Fruit fly (Drosophila melanogaster) whole organism, embryonic: ENCODE results near the gene PIG-Wb.

ENCODE experiments used
- Adf1 ChIP-seq: fragments of 200-800 bp; sonication (Bioruptor generic); IDR thresholded peaks from 2 replicates; pipeline ENCODE4 v1.3.6; 2022; ENCODE audit warnings: missing biosample characterization, missing genetic modification characterization
- Awh ChIP-seq: fragments of 200-800 bp; sonication (Bioruptor generic); IDR thresholded peaks from 2 replicates; pipeline ENCODE4, ENCODE4 v1.3.6; 2022; ENCODE audit warnings: missing biosample characterization, missing genetic modification characterization
- BtbVII ChIP-seq: fragments of 200-800 bp; sonication (Bioruptor generic); optimal IDR thresholded peaks from 3 replicates; lab custom pipeline; 2017; ENCODE audit warnings: missing biosample characterization, mild to moderate bottlenecking, missing genetic modification characterization
- CG11695 ChIP-seq: fragments of 200-800 bp; sonication (Bioruptor generic); IDR thresholded peaks from 3 replicates; pipeline ENCODE4 v1.3.6; 2022; ENCODE audit warnings: missing biosample characterization, missing genetic modification characterization
- CG12071 ChIP-seq: fragments of 200-800 bp; sonication (Bioruptor generic); optimal IDR thresholded peaks from 3 replicates; lab custom pipeline; 2018; ENCODE audit warnings: missing biosample characterization, mild to moderate bottlenecking, missing genetic modification characterization
- CG12299 ChIP-seq: fragments of 200-800 bp; sonication (Bioruptor generic); optimal IDR thresholded peaks from 2 replicates; lab custom pipeline; 2018; ENCODE audit warnings: missing biosample characterization, mild to moderate bottlenecking, missing genetic modification characterization
- CG13424 ChIP-seq: fragments of 200-800 bp; sonication (Bioruptor generic); optimal IDR thresholded peaks from 2 replicates; lab custom pipeline; 2019; ENCODE audit warnings: missing biosample characterization, mild to moderate bottlenecking, missing genetic modification characterization, moderate library complexity
- CG13624 ChIP-seq: fragments of 200-800 bp; sonication (Bioruptor generic); optimal IDR thresholded peaks from 2 replicates; lab custom pipeline; 2016; ENCODE audit warnings: missing biosample characterization, missing genetic modification characterization
- CG14441 ChIP-seq: fragments of 200-800 bp; sonication (Bioruptor generic); IDR thresholded peaks from 2 replicates; pipeline ENCODE4 v1.3.6; 2022; ENCODE audit warnings: missing biosample characterization, missing genetic modification characterization
- CG1647 ChIP-seq: fragments of 200-800 bp; sonication (Bioruptor generic); optimal IDR thresholded peaks from 3 replicates; lab custom pipeline; 2016; ENCODE audit warnings: missing biosample characterization, missing genetic modification characterization
- CG17186 ChIP-seq: fragments of 200-800 bp; sonication (Bioruptor generic); optimal IDR thresholded peaks from 3 replicates; lab custom pipeline; 2017; ENCODE audit warnings: missing biosample characterization, missing genetic modification reagents, missing genetic modification characterization
- CG17385 ChIP-seq: fragments of 200-800 bp; sonication (Bioruptor generic); optimal IDR thresholded peaks from 3 replicates; lab custom pipeline; 2018; ENCODE audit warnings: missing biosample characterization, mild to moderate bottlenecking, missing genetic modification characterization
- CG31365 ChIP-seq: fragments of 200-800 bp; sonication (Bioruptor generic); optimal IDR thresholded peaks from 2 replicates; lab custom pipeline; 2018; ENCODE audit warnings: missing biosample characterization, mild to moderate bottlenecking, missing genetic modification characterization
- CG7271 ChIP-seq: fragments of 200-800 bp; sonication (Bioruptor generic); optimal IDR thresholded peaks from 2 replicates; lab custom pipeline; 2018; ENCODE audit warnings: missing biosample characterization, mild to moderate bottlenecking, missing genetic modification characterization, moderate library complexity
- CG8924 ChIP-seq: fragments of 200-800 bp; optimal IDR thresholded peaks from 3 replicates; lab custom pipeline; 2019; ENCODE audit warnings: missing biosample characterization, mild to moderate bottlenecking, missing genetic modification characterization, moderate library complexity
- CTCF ChIP-seq: fragments of 200-800 bp; sonication (Bioruptor generic); optimal IDR thresholded peaks from 2 replicates; lab custom pipeline; 2017; ENCODE audit warnings: missing biosample characterization, mild to moderate bottlenecking, missing genetic modification characterization, moderate library complexity
- Camta ChIP-seq: fragments of 200-800 bp; sonication (Bioruptor generic); optimal IDR thresholded peaks from 2 replicates; lab custom pipeline; 2016; ENCODE audit warnings: missing biosample characterization, missing genetic modification characterization
- ERR ChIP-seq: fragments of 200-800 bp; sonication (Bioruptor generic); optimal IDR thresholded peaks from 2 replicates; lab custom pipeline; 2016; ENCODE audit warnings: missing biosample characterization, missing genetic modification characterization
- Gug ChIP-seq: fragments of 200-800 bp; sonication (Bioruptor generic); IDR thresholded peaks from 4 replicates; pipeline ENCODE4 v1.3.6; 2022; ENCODE audit warnings: missing biosample characterization, missing genetic modification characterization
- H15 ChIP-seq: fragments of 200-800 bp; sonication (Bioruptor generic); IDR thresholded peaks from 3 replicates; pipeline ENCODE4 v1.3.6; 2022; ENCODE audit warnings: missing biosample characterization, missing genetic modification characterization
- Hmr ChIP-seq: fragments of 200-800 bp; sonication (Bioruptor generic); optimal IDR thresholded peaks from 3 replicates; lab custom pipeline; 2017; ENCODE audit warnings: mild to moderate bottlenecking, missing biosample characterization, missing genetic modification reagents, missing genetic modification characterization
- Lpt ChIP-seq: fragments of >200 bp; optimal IDR thresholded peaks from 2 replicates; lab custom pipeline; 2018; ENCODE audit warnings: missing biosample characterization, missing genetic modification characterization
- Max ChIP-seq: fragments of 200-800 bp; sonication (Bioruptor generic); optimal IDR thresholded peaks from 2 replicates; lab custom pipeline; 2016; ENCODE audit warnings: missing biosample characterization, mild to moderate bottlenecking, missing genetic modification characterization
- NK7.1 ChIP-seq: fragments of 200-800 bp; sonication (Bioruptor generic); optimal IDR thresholded peaks from 3 replicates; lab custom pipeline; 2016; ENCODE audit warnings: missing biosample characterization, missing genetic modification characterization
- Ptx1 ChIP-seq: fragments of 200-800 bp; sonication (Bioruptor generic); IDR thresholded peaks from 2 replicates; pipeline ENCODE4 v1.3.6; 2022; ENCODE audit warnings: missing biosample characterization, missing genetic modification characterization
- Vsx1 ChIP-seq: fragments of 200-800 bp; sonication (Bioruptor generic); optimal IDR thresholded peaks from 2 replicates; lab custom pipeline; 2017; ENCODE audit warnings: missing biosample characterization, mild to moderate bottlenecking, missing genetic modification characterization, missing genetic modification reagents
- Xbp1 ChIP-seq: fragments of 200-800 bp; sonication (Bioruptor generic); optimal IDR thresholded peaks from 3 replicates; lab custom pipeline; 2016; ENCODE audit warnings: missing biosample characterization, mild to moderate bottlenecking, missing genetic modification characterization
- ap ChIP-seq: fragments of 200-800 bp; sonication (Bioruptor generic); IDR thresholded peaks from 2 replicates; pipeline ENCODE4 v1.3.6; 2022; ENCODE audit warnings: missing biosample characterization, missing genetic modification characterization
- ato ChIP-seq: fragments of 200-800 bp; sonication (Bioruptor generic); IDR thresholded peaks from 2 replicates; pipeline ENCODE4 v1.3.6; 2022; ENCODE audit warnings: missing biosample characterization, missing genetic modification characterization; ENCODE audit not compliant: partially characterized antibody
- bsh ChIP-seq, 2 experiments: fragments of 200-800 bp; sonication (Bioruptor generic); optimal IDR thresholded peaks; 2 replicates each; lab custom pipeline; 2017 to 2018; ENCODE audit warnings: mild to moderate bottlenecking in 2 of 2, missing biosample characterization in 2 of 2, missing genetic modification characterization in 2 of 2, moderate library complexity in 1 of 2
- btn ChIP-seq: fragments of 200-800 bp; sonication (Bioruptor generic); optimal IDR thresholded peaks from 2 replicates; lab custom pipeline; 2016; ENCODE audit warnings: missing biosample characterization, missing genetic modification characterization
- caup ChIP-seq: fragments of 200-800 bp; sonication (Bioruptor generic); optimal IDR thresholded peaks from 3 replicates; lab custom pipeline; 2017; ENCODE audit warnings: missing biosample characterization, mild to moderate bottlenecking, missing genetic modification characterization, moderate library complexity; ENCODE audit not compliant: severe bottlenecking
- dati ChIP-seq: fragments of 200-800 bp; sonication (Bioruptor generic); IDR thresholded peaks from 2 replicates; pipeline ENCODE4 v1.3.6; 2022; ENCODE audit warnings: missing biosample characterization, missing genetic modification characterization
- dysf ChIP-seq: fragments of 200-800 bp; sonication (Bioruptor generic); IDR thresholded peaks from 3 replicates; pipeline ENCODE4 v1.3.6; 2022; ENCODE audit warnings: missing biosample characterization, missing genetic modification characterization
- ind ChIP-seq: fragments of 200-800 bp; sonication (Bioruptor generic); optimal IDR thresholded peaks from 3 replicates; lab custom pipeline; 2016; ENCODE audit warnings: missing biosample characterization, missing genetic modification characterization
- nmo ChIP-seq: fragments of 200-800 bp; sonication (Bioruptor generic); optimal IDR thresholded peaks from 2 replicates; lab custom pipeline; 2018; ENCODE audit warnings: missing biosample characterization, mild to moderate bottlenecking, missing genetic modification characterization, moderate library complexity
- org-1 ChIP-seq: fragments of 200-800 bp; sonication (Bioruptor generic); optimal IDR thresholded peaks from 2 replicates; lab custom pipeline; 2017; ENCODE audit warnings: missing biosample characterization, missing genetic modification characterization
- pan ChIP-seq, 4 experiments: fragments of >200 bp in 3 of 4; fragments of 200-800 bp in 1 of 4; sonication (Bioruptor generic) in 1 of 4; optimal IDR thresholded peaks in 3 of 4; IDR thresholded peaks in 1 of 4; 2 replicates each; pipeline versions ENCODE4 v1.3.6 to Lab custom; 2017 to 2022; ENCODE audit warnings: missing biosample characterization in 2 of 4, missing genetic modification characterization in 2 of 4, mixed read lengths in 1 of 4
- pros ChIP-seq: fragments of 200-800 bp; sonication (Bioruptor generic); optimal IDR thresholded peaks from 3 replicates; lab custom pipeline; 2019; ENCODE audit warnings: missing biosample characterization, mild to moderate bottlenecking, missing genetic modification characterization, moderate library complexity
- psq ChIP-seq: fragments of 200-800 bp; sonication (Bioruptor generic); optimal IDR thresholded peaks from 2 replicates; lab custom pipeline; 2017; ENCODE audit warnings: missing biosample characterization, missing genetic modification characterization
- ranshi ChIP-seq: fragments of 200-800 bp; sonication (Bioruptor generic); IDR thresholded peaks from 2 replicates; pipeline ENCODE4 v1.3.6; 2022; ENCODE audit warnings: missing biosample characterization, missing genetic modification characterization
- rib ChIP-seq: fragments of 200-800 bp; sonication (Bioruptor generic); IDR thresholded peaks from 2 replicates; pipeline ENCODE4 v1.3.6; 2022; ENCODE audit warnings: missing biosample characterization, missing genetic modification characterization
- schlank ChIP-seq: fragments of 200-800 bp; sonication (Bioruptor generic); optimal IDR thresholded peaks from 2 replicates; lab custom pipeline; 2018; ENCODE audit warnings: missing biosample characterization, mild to moderate bottlenecking, missing genetic modification characterization
- slp2 ChIP-seq: fragments of 200-800 bp; sonication (Bioruptor generic); optimal IDR thresholded peaks from 2 replicates; lab custom pipeline; 2016; ENCODE audit warnings: missing biosample characterization, missing genetic modification characterization
- sr ChIP-seq: fragments of 200-800 bp; sonication (Bioruptor generic); IDR thresholded peaks from 3 replicates; pipeline ENCODE4 v1.3.6; 2022; ENCODE audit warnings: missing biosample characterization, missing genetic modification characterization
- ttk ChIP-seq: fragments of 200-800 bp; sonication (Bioruptor generic); IDR thresholded peaks from 2 replicates; pipeline ENCODE4 v2.1.2; 2022; ENCODE audit warnings: missing biosample characterization, missing genetic modification characterization
- vnd ChIP-seq: fragments of 200-800 bp; sonication (Bioruptor generic); IDR thresholded peaks from 3 replicates; pipeline ENCODE4 v1.3.6; 2022; ENCODE audit warnings: missing biosample characterization, missing genetic modification characterization; ENCODE audit not compliant: partially characterized antibody
- yki ChIP-seq: fragments of >200 bp; optimal IDR thresholded peaks from 3 replicates; lab custom pipeline; 2018
- zen ChIP-seq: fragments of 200-800 bp; sonication (Bioruptor generic); optimal IDR thresholded peaks from 3 replicates; lab custom pipeline; 2018; ENCODE audit warnings: missing biosample characterization, mild to moderate bottlenecking, missing genetic modification characterization, moderate library complexity

The PIG-Wb gene

DNA sequence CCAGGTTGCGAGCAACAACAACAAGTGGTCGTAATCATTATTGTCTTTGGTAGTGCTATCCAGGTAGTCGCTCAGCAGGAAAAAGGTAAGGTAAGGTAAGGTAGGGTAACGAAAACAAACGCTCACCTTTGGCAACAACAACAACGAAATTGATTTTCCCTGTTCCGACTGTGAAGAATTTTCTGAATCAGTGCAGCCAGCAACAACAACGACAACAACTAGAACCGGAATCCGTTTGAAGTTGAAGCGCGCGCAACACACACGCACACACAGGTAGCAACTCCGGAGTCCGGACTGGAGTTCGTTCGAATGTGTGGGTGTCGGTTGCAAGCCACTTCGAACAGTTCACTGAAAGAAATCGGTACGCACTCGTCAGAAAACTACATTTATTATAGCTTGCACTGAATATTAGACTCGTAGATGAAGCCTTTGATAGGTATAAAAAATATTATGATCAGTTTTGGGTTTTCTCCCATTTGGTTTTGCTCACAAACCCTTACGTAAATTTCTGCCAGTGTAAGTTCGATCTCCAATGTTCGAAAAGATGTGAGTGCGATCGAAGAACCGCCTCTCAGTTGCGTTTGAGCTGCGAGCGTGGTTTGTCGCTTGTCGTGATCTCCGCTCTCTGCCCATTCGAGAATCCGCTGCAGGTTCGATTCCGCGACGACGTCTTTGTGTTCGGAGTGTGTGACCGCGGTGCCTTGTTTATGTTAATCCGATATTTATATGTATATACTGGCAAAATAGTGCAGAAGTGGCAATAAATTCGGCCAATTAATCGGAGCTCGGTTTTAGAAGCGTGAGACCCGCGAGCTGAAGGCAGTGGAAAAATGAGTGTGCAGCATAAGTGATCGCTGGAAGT lies 8.7 kb upstream of the PIG-Wb start, which contains the start of gene CG13921 (continued):
- peak; percentile 100 for TF ChIP-seq zen (tag; lab: Kevin White, UChicago)
- peak; percentile 99 for TF ChIP-seq CG7271 (tag; lab: Kevin White, UChicago)
- TF ChIP-seq dati (GFP tag; lab: Robert Waterston, UW): peak; percentile 98
- peak; percentile 99 for TF ChIP-seq H15 (GFP tag; lab: Robert Waterston, UW)
- peak; percentile 99 for TF ChIP-seq ranshi
- TF ChIP-seq BtbVII (GFP tag; lab: Kevin White, UChicago): peak; percentile 97
- TF ChIP-seq nmo: peak; percentile 99
- TF ChIP-seq dysf (GFP tag; lab: Robert Waterston, UW): peak; percentile 99
- peak; percentile 95 for TF ChIP-seq Ptx1 (GFP tag; lab: Robert Waterston, UW)
- peak; percentile 97 for TF ChIP-seq CG14441 (GFP tag; lab: Robert Waterston, UW)
- peak; percentile 99 for TF ChIP-seq NK7.1 (GFP tag; lab: Kevin White, UChicago)
- peak; percentile 97 for TF ChIP-seq CG17186 (GFP tag; lab: Kevin White, UChicago)
- peak; percentile 72 for TF ChIP-seq CTCF (GFP tag; lab: Kevin White, UChicago)
- TF ChIP-seq vnd: no peak
- TF ChIP-seq CG1647 (GFP tag; lab: Kevin White, UChicago): peak; percentile 99
- peak; percentile 99 for TF ChIP-seq Camta (GFP tag; lab: Kevin White, UChicago)
- peak; percentile 99 for TF ChIP-seq org-1 (GFP tag; lab: Kevin White, UChicago)
- peak; percentile 99 for TF ChIP-seq CG8924 (tag; lab: Kevin White, UChicago)
- TF ChIP-seq CG12071 (GFP tag; lab: Kevin White, UChicago): peak; percentile 99
- TF ChIP-seq Adf1 (GFP tag; lab: Robert Waterston, UW): peak; percentile 82
- TF ChIP-seq ato (GFP tag; lab: Robert Waterston, UW): no peak
- peak; percentile 99 for TF ChIP-seq Max
- TF ChIP-seq CG13424: peak; percentile 99
- TF ChIP-seq Gug (GFP tag; lab: Robert Waterston, UW): peak; percentile 99
- peak; percentile 97 for TF ChIP-seq rib (GFP tag; lab: Robert Waterston, UW)
- TF ChIP-seq Xbp1 (GFP tag; lab: Kevin White, UChicago): peak; percentile 99
- peak; percentile 99 for TF ChIP-seq slp2 (GFP tag; lab: Kevin White, UChicago)
- peak; percentile 97 for TF ChIP-seq Vsx1 (GFP tag; lab: Kevin White, UChicago)
- peak; percentile 97 for TF ChIP-seq ERR (GFP tag; lab: Kevin White, UChicago)
- peak; percentile 99 for TF ChIP-seq CG13624 (GFP tag; lab: Kevin White, UChicago)
- TF ChIP-seq Hmr: peak; percentile 98
- TF ChIP-seq Awh: peak; percentile 99
- TF ChIP-seq pros (GFP tag; lab: Kevin White, UChicago): peak; percentile 46
- peak; percentile 94 for TF ChIP-seq CG31365 (tag; lab: Kevin White, UChicago)
- TF ChIP-seq schlank: peak; percentile 95
- peak; percentile 98 for TF ChIP-seq caup (GFP tag; lab: Kevin White, UChicago)
- peak; percentile 99 for TF ChIP-seq ind (GFP tag; lab: Kevin White, UChicago)
- TF ChIP-seq CG11695 (GFP tag; lab: Robert Waterston, UW): peak; percentile 99
- no peak for TF ChIP-seq yki (lab: Kevin White, UChicago)
- peak; percentile 98 to 99 for TF ChIP-seq bsh (GFP tag; optimal IDR thresholded peaks at IDR 0.05; lab: Kevin White, UChicago)
- peak; percentile 96 for TF ChIP-seq CG12299 (tag; lab: Kevin White, UChicago)
- TF ChIP-seq Lpt (GFP tag; lab: Kevin White, UChicago): no peak
- peak; percentile 99 for TF ChIP-seq btn (GFP tag; lab: Kevin White, UChicago)
- peak; percentile 96 for TF ChIP-seq psq
- TF ChIP-seq sr: peak; percentile 95
- TF ChIP-seq ttk (GFP tag; lab: Robert Waterston, UW): peak; percentile 99
- TF ChIP-seq CG17385 (GFP tag; lab: Kevin White, UChicago): peak; percentile 94
- peak; percentile 99 for TF ChIP-seq ap (GFP tag; lab: Robert Waterston, UW)
- no peak for TF ChIP-seq pan (optimal IDR thresholded peaks at IDR 0.05; lab: Kevin White, UChicago)
- TF ChIP-seq pan (GFP tag; optimal IDR thresholded peaks at IDR 0.05 in 1 of 2, IDR thresholded peaks at IDR 0.05 in 1 of 2): peak in 1 of 2 experiments; percentile 99
